Worm (Caenorhabditis elegans) whole organism, L4 larva: Measurements from ENCODE around the gene pha-1.

Experiments used
- lin-15B ChIP-seq: fragments of 150-350 bp; sonication (generic microtip); optimal IDR thresholded peaks from 3 replicates; lab custom pipeline; 2014; ENCODE audit warnings: missing biosample characterization, missing genetic modification characterization
- nhr-28 ChIP-seq: fragments of 150-350 bp; optimal IDR thresholded peaks from 2 replicates; lab custom pipeline; 2014; ENCODE audit warnings: missing biosample characterization, missing genetic modification characterization

DNA sequence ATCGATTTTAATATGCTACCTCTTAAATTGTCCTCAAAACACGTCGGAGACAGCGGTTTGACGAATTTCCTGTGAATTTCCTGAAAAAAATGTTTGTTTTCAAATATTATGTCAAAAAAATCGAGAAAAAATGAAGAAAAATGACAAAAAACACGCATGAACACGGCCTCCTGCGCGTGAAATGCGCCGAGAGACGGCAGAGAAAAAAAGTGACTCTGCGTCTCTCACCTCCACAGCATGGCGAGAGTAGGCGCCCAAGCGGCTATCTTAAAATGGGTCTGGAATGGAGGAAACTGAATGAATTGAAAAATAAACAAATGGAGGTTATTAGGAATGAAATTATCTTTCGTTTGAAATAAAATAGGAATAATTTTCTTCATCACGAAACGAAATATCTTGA, 20.8 kb upstream of the pha-1 start:
- no peak for TF ChIP-seq lin-15B (tag; lab: Kevin White, UChicago)
- peak; percentile 35 for TF ChIP-seq nhr-28 (tag; lab: Kevin White, UChicago)
